Fruit fly (Drosophila melanogaster) whole organism, embryonic: ENCODE results near the gene Efr.

Source experiments
- Ada2b ChIP-seq: fragments of 200-800 bp; sonication (Bioruptor generic); IDR thresholded peaks from 2 replicates; pipeline ENCODE4 v1.3.6; 2022; ENCODE audit warnings: missing biosample characterization, missing genetic modification characterization
- CG10654 ChIP-seq: fragments of 200-800 bp; sonication (Bioruptor generic); optimal IDR thresholded peaks from 2 replicates; lab custom pipeline; 2016; ENCODE audit warnings: missing biosample characterization, missing genetic modification characterization
- CG11723 ChIP-seq: fragments of 200-800 bp; sonication (Bioruptor generic); optimal IDR thresholded peaks from 2 replicates; lab custom pipeline; 2017; ENCODE audit warnings: missing biosample characterization, mild to moderate bottlenecking, missing genetic modification characterization
- CG12299 ChIP-seq: fragments of 200-800 bp; sonication (Bioruptor generic); optimal IDR thresholded peaks from 2 replicates; lab custom pipeline; 2018; ENCODE audit warnings: missing biosample characterization, mild to moderate bottlenecking, missing genetic modification characterization
- CG13123 ChIP-seq: fragments of 200-800 bp; sonication (Bioruptor generic); optimal IDR thresholded peaks from 2 replicates; lab custom pipeline; 2016; ENCODE audit warnings: missing biosample characterization, missing genetic modification characterization
- CG17328 ChIP-seq: fragments of 200-800 bp; sonication (Bioruptor generic); IDR thresholded peaks from 2 replicates; pipeline ENCODE4 v1.3.6; 2022; ENCODE audit warnings: missing biosample characterization, missing genetic modification characterization
- CG17385 ChIP-seq: fragments of 200-800 bp; sonication (Bioruptor generic); optimal IDR thresholded peaks from 3 replicates; lab custom pipeline; 2018; ENCODE audit warnings: missing biosample characterization, mild to moderate bottlenecking, missing genetic modification characterization
- CG17612 ChIP-seq: fragments of 200-800 bp; sonication (Bioruptor generic); IDR thresholded peaks from 2 replicates; pipeline ENCODE4 v1.3.6; 2022; ENCODE audit warnings: missing biosample characterization, missing genetic modification characterization
- CG3281 ChIP-seq: fragments of 200-800 bp; sonication (Bioruptor generic); optimal IDR thresholded peaks from 3 replicates; lab custom pipeline; 2017; ENCODE audit warnings: missing biosample characterization, mild to moderate bottlenecking, missing genetic modification characterization
- CG33213 ChIP-seq: fragments of 200-800 bp; sonication (Bioruptor generic); optimal IDR thresholded peaks from 3 replicates; lab custom pipeline; 2016; ENCODE audit warnings: missing biosample characterization, missing genetic modification characterization
- CG3847 ChIP-seq: fragments of 200-800 bp; sonication (Bioruptor generic); IDR thresholded peaks from 2 replicates; pipeline ENCODE4 v1.3.6; 2022; ENCODE audit warnings: missing biosample characterization, missing genetic modification characterization
- CG4617 ChIP-seq: fragments of 200-800 bp; sonication (Bioruptor generic); optimal IDR thresholded peaks from 3 replicates; lab custom pipeline; 2016; ENCODE audit warnings: missing biosample characterization, missing genetic modification characterization, borderline replicate concordance
- CG4820 ChIP-seq: fragments of 200-800 bp; sonication (Bioruptor generic); optimal IDR thresholded peaks from 3 replicates; lab custom pipeline; 2016; ENCODE audit warnings: missing biosample characterization, missing genetic modification characterization
- CG8089 ChIP-seq: fragments of 200-800 bp; sonication (Bioruptor generic); optimal IDR thresholded peaks from 3 replicates; lab custom pipeline; 2016; ENCODE audit warnings: missing biosample characterization, missing genetic modification characterization
- CG8290 ChIP-seq, 3 experiments: fragments of 200-800 bp; sonication (Bioruptor generic); optimal IDR thresholded peaks; 2 replicates each; lab custom pipeline; 2016 to 2019; ENCODE audit warnings: missing biosample characterization in 3 of 3, missing genetic modification characterization in 3 of 3, mild to moderate bottlenecking in 2 of 3, moderate library complexity in 1 of 3
- CG8944 ChIP-seq: fragments of 200-800 bp; sonication (Bioruptor generic); optimal IDR thresholded peaks from 3 replicates; lab custom pipeline; 2016; ENCODE audit warnings: missing biosample characterization, missing genetic modification characterization
- CG9876 ChIP-seq: fragments of 200-800 bp; sonication (Bioruptor generic); optimal IDR thresholded peaks from 2 replicates; lab custom pipeline; 2016; ENCODE audit warnings: missing biosample characterization, missing genetic modification characterization
- D19B ChIP-seq: fragments of 200-800 bp; sonication (Bioruptor generic); optimal IDR thresholded peaks from 2 replicates; lab custom pipeline; 2017; ENCODE audit warnings: missing biosample characterization, mild to moderate bottlenecking, missing genetic modification characterization
- Dfd ChIP-seq, 2 experiments: fragments of >200 bp; optimal IDR thresholded peaks; 2 replicates each; lab custom pipeline; 2017; ENCODE audit warnings: missing biosample characterization in 2 of 2, missing genetic modification characterization in 2 of 2
- Drgx ChIP-seq: fragments of 200-800 bp; sonication (Bioruptor generic); IDR thresholded peaks from 2 replicates; pipeline ENCODE4 v1.3.6; 2022; ENCODE audit warnings: missing biosample characterization, missing genetic modification characterization
- E2f2 ChIP-seq: fragments of 200-800 bp; sonication (Bioruptor generic); IDR thresholded peaks from 2 replicates; pipeline ENCODE4 v1.3.6; 2022; ENCODE audit warnings: missing biosample characterization, missing genetic modification characterization
- Hr3 ChIP-seq: fragments of 200-800 bp; sonication (Bioruptor generic); optimal IDR thresholded peaks from 3 replicates; lab custom pipeline; 2016; ENCODE audit warnings: missing biosample characterization, missing genetic modification characterization
- Hr51 ChIP-seq, 2 experiments: fragments of 200-800 bp; sonication (Bioruptor generic); optimal IDR thresholded peaks; 2 replicates in 1 of 2; 3 replicates in 1 of 2; lab custom pipeline; 2016 to 2018; ENCODE audit warnings: missing biosample characterization in 2 of 2, missing genetic modification characterization in 2 of 2, mild to moderate bottlenecking in 1 of 2, moderate library complexity in 1 of 2
- MESR4 ChIP-seq: fragments of 200-800 bp; sonication (Bioruptor generic); optimal IDR thresholded peaks from 2 replicates; lab custom pipeline; 2018; ENCODE audit warnings: missing biosample characterization, mild to moderate bottlenecking, missing genetic modification characterization, moderate library complexity
- NC2α ChIP-seq: fragments of 200-800 bp; sonication (Bioruptor generic); optimal IDR thresholded peaks from 2 replicates; lab custom pipeline; 2016; ENCODE audit warnings: missing biosample characterization, missing genetic modification characterization
- Oaz ChIP-seq: fragments of 200-800 bp; sonication (Bioruptor generic); IDR thresholded peaks from 2 replicates; pipeline ENCODE4 v1.3.6; 2022; ENCODE audit warnings: missing biosample characterization, missing genetic modification characterization
- Pdp1 ChIP-seq, 2 experiments: fragments of 200-800 bp; sonication (Bioruptor generic); optimal IDR thresholded peaks; 3 replicates each; lab custom pipeline; 2016; ENCODE audit warnings: missing biosample characterization in 2 of 2, missing genetic modification characterization in 2 of 2, mild to moderate bottlenecking in 1 of 2, moderate library complexity in 1 of 2
- Ptx1 ChIP-seq: fragments of 200-800 bp; sonication (Bioruptor generic); IDR thresholded peaks from 2 replicates; pipeline ENCODE4 v1.3.6; 2022; ENCODE audit warnings: missing biosample characterization, missing genetic modification characterization
- Ssrp ChIP-seq: fragments of 200-800 bp; sonication (Bioruptor generic); optimal IDR thresholded peaks from 2 replicates; lab custom pipeline; 2018; ENCODE audit warnings: missing biosample characterization, mild to moderate bottlenecking, missing genetic modification characterization, moderate library complexity
- Usf ChIP-seq: fragments of 200-800 bp; sonication (Bioruptor generic); optimal IDR thresholded peaks from 2 replicates; lab custom pipeline; 2017; ENCODE audit warnings: missing genotype, missing biosample characterization, missing genetic modification characterization
- abd-A ChIP-seq: fragments of 200-800 bp; sonication (Bioruptor generic); optimal IDR thresholded peaks from 3 replicates; lab custom pipeline; 2019; ENCODE audit warnings: missing biosample characterization, mild to moderate bottlenecking, missing genetic modification characterization, moderate library complexity
- ato ChIP-seq: fragments of 200-800 bp; sonication (Bioruptor generic); IDR thresholded peaks from 2 replicates; pipeline ENCODE4 v1.3.6; 2022; ENCODE audit warnings: missing biosample characterization, missing genetic modification characterization; ENCODE audit not compliant: partially characterized antibody
- ci ChIP-seq: fragments of 200-800 bp; sonication (Bioruptor generic); IDR thresholded peaks from 3 replicates; pipeline ENCODE4 v1.3.6; 2022; ENCODE audit warnings: missing biosample characterization, missing genetic modification characterization
- dmrt99B ChIP-seq: fragments of 200-800 bp; sonication (Bioruptor generic); optimal IDR thresholded peaks from 2 replicates; lab custom pipeline; 2018; ENCODE audit warnings: missing biosample characterization, mild to moderate bottlenecking, missing genetic modification characterization, moderate library complexity
- eyg ChIP-seq: fragments of 200-800 bp; sonication (Bioruptor generic); optimal IDR thresholded peaks from 3 replicates; lab custom pipeline; 2016; ENCODE audit warnings: missing biosample characterization, missing genetic modification characterization
- fd102C ChIP-seq: fragments of 200-800 bp; sonication (Bioruptor generic); optimal IDR thresholded peaks from 2 replicates; lab custom pipeline; 2018; ENCODE audit warnings: missing biosample characterization, mild to moderate bottlenecking, missing genetic modification characterization, moderate library complexity
- fd64A ChIP-seq: fragments of 200-800 bp; sonication (Bioruptor generic); optimal IDR thresholded peaks from 3 replicates; lab custom pipeline; 2018; ENCODE audit warnings: missing biosample characterization, mild to moderate bottlenecking, missing genetic modification characterization
- fd96Cb ChIP-seq: fragments of 200-800 bp; sonication (Bioruptor generic); optimal IDR thresholded peaks from 2 replicates; lab custom pipeline; 2018; ENCODE audit warnings: missing biosample characterization, mild to moderate bottlenecking, missing genetic modification characterization, moderate library complexity
- gem ChIP-seq: fragments of 200-800 bp; sonication (Bioruptor generic); optimal IDR thresholded peaks from 2 replicates; lab custom pipeline; 2019; ENCODE audit warnings: missing biosample characterization, mild to moderate bottlenecking, missing genetic modification characterization, moderate library complexity
- gt ChIP-seq: fragments of 200-800 bp; sonication (Bioruptor generic); IDR thresholded peaks from 2 replicates; pipeline ENCODE4 v1.3.6; 2022; ENCODE audit warnings: missing biosample characterization, missing genetic modification characterization
- psq ChIP-seq: fragments of 200-800 bp; sonication (Bioruptor generic); optimal IDR thresholded peaks from 2 replicates; lab custom pipeline; 2017; ENCODE audit warnings: missing biosample characterization, missing genetic modification characterization
- repo ChIP-seq: fragments of 200-800 bp; sonication (Bioruptor generic); optimal IDR thresholded peaks from 2 replicates; lab custom pipeline; 2016; ENCODE audit warnings: missing biosample characterization, missing genetic modification characterization
- row ChIP-seq: fragments of 200-800 bp; sonication (Bioruptor generic); IDR thresholded peaks from 3 replicates; pipeline ENCODE4 v1.3.6; 2022; ENCODE audit warnings: missing biosample characterization, missing genetic modification characterization
- shn ChIP-seq: fragments of 200-800 bp; sonication (Bioruptor generic); optimal IDR thresholded peaks from 3 replicates; lab custom pipeline; 2016; ENCODE audit warnings: missing biosample characterization, missing genetic modification characterization
- sim ChIP-seq: fragments of 200-800 bp; sonication (Bioruptor generic); IDR thresholded peaks from 2 replicates; pipeline ENCODE4 v1.3.6; 2022; ENCODE audit warnings: missing biosample characterization, missing genetic modification characterization
- so ChIP-seq: fragments of 200-800 bp; sonication (Bioruptor generic); IDR thresholded peaks from 3 replicates; pipeline ENCODE4 v1.3.6; 2022; ENCODE audit warnings: missing biosample characterization, missing genetic modification characterization
- tio ChIP-seq: fragments of 200-800 bp; sonication (Bioruptor generic); optimal IDR thresholded peaks from 2 replicates; lab custom pipeline; 2017; ENCODE audit warnings: missing biosample characterization, missing genetic modification characterization, inconsistent platforms
- trh ChIP-seq: fragments of 200-800 bp; sonication (Bioruptor generic); optimal IDR thresholded peaks from 2 replicates; lab custom pipeline; 2016; ENCODE audit warnings: missing biosample characterization, missing genetic modification characterization
- vvl ChIP-seq: fragments of 200-800 bp; sonication (Bioruptor generic); IDR thresholded peaks from 2 replicates; pipeline ENCODE4 v1.3.6; 2022; ENCODE audit warnings: missing biosample characterization, missing genetic modification characterization
- wdn ChIP-seq: fragments of 200-800 bp; sonication (Bioruptor generic); IDR thresholded peaks from 2 replicates; pipeline ENCODE4 v1.3.6; 2022; ENCODE audit warnings: missing biosample characterization, missing genetic modification characterization

The Efr gene

DNA sequence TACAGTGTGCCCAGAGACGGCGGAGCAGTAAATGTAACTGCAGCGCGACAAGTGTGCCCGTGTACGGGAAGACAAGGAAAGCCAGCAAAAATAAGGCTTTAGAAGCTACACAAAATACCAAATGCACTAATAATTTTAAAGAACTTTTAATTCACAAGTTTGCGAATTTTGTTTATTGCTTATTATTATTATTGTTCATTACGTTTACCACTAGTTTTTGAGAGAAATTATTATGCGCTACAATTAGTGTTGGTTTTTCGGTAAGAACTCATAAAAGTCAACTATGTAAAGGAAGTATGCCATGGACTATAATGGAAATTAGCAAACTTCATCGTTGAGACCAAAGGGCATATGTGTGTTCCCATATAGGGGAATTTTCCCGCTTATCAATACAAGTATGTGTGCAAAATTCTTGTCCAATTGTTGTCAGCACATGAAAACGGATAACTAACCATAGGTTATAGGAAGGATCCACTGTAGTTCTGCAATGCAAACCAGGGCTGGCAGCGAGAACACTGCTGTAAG is 47.5 kb downstream of the Efr start, which contains the start of gene schlank (continued):
- TF ChIP-seq CG3281 (GFP tag; lab: Kevin White, UChicago): no peak
- peak; percentile 25; the same call in 1 of the 2 replicates for TF ChIP-seq CG3847 (GFP tag; lab: Robert Waterston, UW)
- no peak for TF ChIP-seq CG4617 (GFP tag; lab: Kevin White, UChicago)
- no peak for TF ChIP-seq CG12299 (tag; lab: Kevin White, UChicago)
- no peak for TF ChIP-seq gt (GFP tag; lab: Robert Waterston, UW)
- TF ChIP-seq repo (GFP tag; lab: Kevin White, UChicago): peak; percentile 24
- no peak for TF ChIP-seq trh
- TF ChIP-seq Dfd (GFP tag; optimal IDR thresholded peaks at IDR 0.05; lab: Kevin White, UChicago): no peak
- TF ChIP-seq so (GFP tag; lab: Robert Waterston, UW): 0 out of 3 replicates have a peak, but pooled peaks have one; percentile 2
- TF ChIP-seq Hr51 (GFP tag; optimal IDR thresholded peaks at IDR 0.05; lab: Kevin White, UChicago): peak in 1 of 2 experiments; percentile 1
- TF ChIP-seq fd102C: no peak
- peak; percentile 40 for TF ChIP-seq CG10654
- TF ChIP-seq NC2α (GFP tag; lab: Kevin White, UChicago): no peak
- TF ChIP-seq Pdp1 (GFP tag; optimal IDR thresholded peaks at IDR 0.05; lab: Kevin White, UChicago): peak; percentile 5 to 64
- peak; percentile 81 for TF ChIP-seq ci (GFP tag; lab: Robert Waterston, UW)
- peak; percentile 77 for TF ChIP-seq Ptx1
- TF ChIP-seq CG17385 (GFP tag; lab: Kevin White, UChicago): no peak
- peak; percentile 68 for TF ChIP-seq vvl
- TF ChIP-seq Oaz (GFP tag; lab: Robert Waterston, UW): peak; percentile 47
- TF ChIP-seq CG4820: no peak
- no peak for TF ChIP-seq ato (GFP tag; lab: Robert Waterston, UW)
- no peak for TF ChIP-seq fd64A (GFP tag; lab: Kevin White, UChicago)
- TF ChIP-seq shn: peak; percentile 55
- TF ChIP-seq D19B (GFP tag; lab: Kevin White, UChicago): no peak
- TF ChIP-seq wdn (GFP tag; lab: Robert Waterston, UW): peak; percentile 56
- TF ChIP-seq CG8944 (GFP tag; lab: Kevin White, UChicago): peak; percentile 55
- TF ChIP-seq abd-A (tag; lab: Kevin White, UChicago): no peak
- peak; percentile 26 for TF ChIP-seq CG9876 (GFP tag; lab: Kevin White, UChicago)
- peak; percentile 69 for TF ChIP-seq gem (tag; lab: Kevin White, UChicago)
- peak; percentile 37 for TF ChIP-seq CG33213
- no peak for TF ChIP-seq MESR4
- TF ChIP-seq Ssrp (tag; lab: Kevin White, UChicago): peak; percentile 40
- peak; percentile 56 for TF ChIP-seq Ada2b (GFP tag; lab: Robert Waterston, UW)
- TF ChIP-seq fd96Cb (tag; lab: Kevin White, UChicago): peak; percentile 45
- TF ChIP-seq Hr3 (GFP tag; lab: Kevin White, UChicago): peak; percentile 41
- peak; percentile 47 for TF ChIP-seq CG8089
- TF ChIP-seq row (GFP tag; lab: Robert Waterston, UW): peak; percentile 91
- peak; percentile 28 for TF ChIP-seq CG11723 (GFP tag; lab: Kevin White, UChicago)
- no peak for TF ChIP-seq dmrt99B
- no peak for TF ChIP-seq tio (GFP tag; lab: Kevin White, UChicago)
- no peak for TF ChIP-seq CG13123 (GFP tag; lab: Kevin White, UChicago)
- no peak for TF ChIP-seq sim
- TF ChIP-seq eyg (GFP tag; lab: Kevin White, UChicago): no peak
- TF ChIP-seq E2f2 (GFP tag; lab: Robert Waterston, UW): peak; percentile 39; the same call in 1 of the 2 replicates
- peak; percentile 45; the same call in 1 of the 2 replicates for TF ChIP-seq CG17612
- TF ChIP-seq psq (GFP tag; lab: Kevin White, UChicago): no peak
- TF ChIP-seq Usf (GFP tag; lab: Kevin White, UChicago): no peak
- TF ChIP-seq CG8290 (GFP tag; optimal IDR thresholded peaks at IDR 0.05; lab: Kevin White, UChicago): peak; percentile 46
- TF ChIP-seq CG8290 (tag; optimal IDR thresholded peaks at IDR 0.05; lab: Kevin White, UChicago): peak in 1 of 2 experiments; percentile 72
- 0 out of 2 replicates have a peak, but pooled peaks have one; percentile 29 for TF ChIP-seq Drgx (GFP tag; lab: Robert Waterston, UW)
- TF ChIP-seq CG17328 (GFP tag; lab: Robert Waterston, UW): peak; percentile 18; the same call in 1 of the 2 replicates
